Worm (Caenorhabditis elegans) whole organism, L1 larva: ENCODE measurements around the gene rme-6.

Experiments used
- aly-2 ChIP-seq: fragments of 150-350 bp; optimal IDR thresholded peaks from 2 replicates; lab custom pipeline; 2014; ENCODE audit warnings: missing biosample characterization, missing genetic modification characterization
- ces-1 ChIP-seq: fragments of 150-350 bp; optimal IDR thresholded peaks from 2 replicates; lab custom pipeline; 2014; ENCODE audit warnings: missing biosample characterization, missing genetic modification reagents, missing genetic modification characterization
- egl-13 ChIP-seq: sonication (generic microtip); optimal IDR thresholded peaks from 2 replicates; lab custom pipeline; 2016; ENCODE audit warnings: missing genotype, missing genetic modification reagents, missing genetic modification characterization, missing compliant biosample characterization
- egl-27 ChIP-seq, 2 experiments: fragments of 150-350 bp in 1 of 2; sonication (generic microtip); optimal IDR thresholded peaks; 3 replicates each; lab custom pipeline; 2017 to 2018; ENCODE audit warnings: missing biosample characterization in 2 of 2, missing genetic modification characterization in 2 of 2, missing genetic modification reagents in 2 of 2
- elt-2 ChIP-seq: sonication (generic microtip); optimal IDR thresholded peaks from 2 replicates; lab custom pipeline; 2016; ENCODE audit warnings: missing genetic modification characterization, mild to moderate bottlenecking, inconsistent platforms, missing compliant biosample characterization, missing genetic modification reagents
- lin-15B ChIP-seq: fragments of 150-350 bp; sonication (generic microtip); optimal IDR thresholded peaks from 3 replicates; lab custom pipeline; 2014; ENCODE audit warnings: missing biosample characterization, missing genetic modification characterization
- lin-39 ChIP-seq: fragments of 150-350 bp; optimal IDR thresholded peaks from 2 replicates; lab custom pipeline; 2014; ENCODE audit warnings: missing biosample characterization, missing genetic modification reagents, missing genetic modification characterization
- mep-1 ChIP-seq: fragments of 150-350 bp; optimal IDR thresholded peaks from 2 replicates; lab custom pipeline; 2014; ENCODE audit warnings: missing biosample characterization, missing genetic modification characterization
- nhr-28 ChIP-seq: fragments of 150-350 bp; optimal IDR thresholded peaks from 2 replicates; lab custom pipeline; 2014; ENCODE audit warnings: missing biosample characterization, missing genetic modification characterization
- nhr-90 ChIP-seq: sonication (generic microtip); optimal IDR thresholded peaks from 2 replicates; lab custom pipeline; 2016; ENCODE audit warnings: mild to moderate bottlenecking, missing genetic modification characterization, missing compliant biosample characterization; ENCODE audit not compliant: poor library complexity
- tbx-2 ChIP-seq: sonication (generic microtip); optimal IDR thresholded peaks from 2 replicates; lab custom pipeline; 2016; ENCODE audit warnings: missing genetic modification characterization, missing compliant biosample characterization
- unc-62 ChIP-seq: fragments of 150-350 bp; optimal IDR thresholded peaks from 2 replicates; lab custom pipeline; 2014; ENCODE audit warnings: missing biosample characterization, missing genetic modification reagents, missing genetic modification characterization
- unc-86 ChIP-seq: sonication (generic microtip); optimal IDR thresholded peaks from 2 replicates; lab custom pipeline; 2016; ENCODE audit warnings: missing genetic modification characterization, missing compliant biosample characterization

DNA sequence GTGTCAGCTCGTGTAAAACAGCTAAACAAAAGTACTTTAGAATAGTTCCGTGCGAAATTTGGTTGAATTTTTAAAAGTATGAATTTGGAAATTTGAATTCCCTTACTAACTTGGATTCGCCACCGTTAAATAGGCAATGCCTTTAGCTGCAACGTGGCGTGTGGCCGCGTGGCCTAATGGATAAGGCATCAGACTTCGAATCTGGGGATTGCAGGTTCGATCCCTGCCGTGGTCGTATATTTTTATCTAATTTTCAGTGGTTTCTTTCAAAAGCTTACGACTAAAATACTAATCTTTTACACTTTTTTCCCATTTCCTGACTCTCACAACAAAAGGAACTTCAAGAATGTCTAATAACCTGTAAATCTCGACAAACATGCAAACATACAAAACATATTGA lies 7.3 kb upstream of the rme-6 start:
- TF ChIP-seq mep-1 (tag; lab: Kevin White, UChicago) = no peak
- TF ChIP-seq egl-13 (tag; lab: Kevin White, UChicago) = no peak
- no peak for TF ChIP-seq tbx-2 (tag; lab: Kevin White, UChicago)
- TF ChIP-seq nhr-28 (tag; lab: Kevin White, UChicago) = no peak
- no peak for TF ChIP-seq unc-62 (GFP tag; lab: Kevin White, UChicago)
- TF ChIP-seq unc-86 = no peak
- TF ChIP-seq lin-15B (tag; lab: Kevin White, UChicago) = no peak
- no peak for TF ChIP-seq aly-2 (tag; lab: Kevin White, UChicago)
- no peak for TF ChIP-seq ces-1 (GFP tag; lab: Kevin White, UChicago)
- TF ChIP-seq egl-27 (tag; optimal IDR thresholded peaks at IDR 0.05; lab: Kevin White, UChicago) = no peak
- TF ChIP-seq lin-39 (tag; lab: Kevin White, UChicago) = no peak
- TF ChIP-seq elt-2 (tag; lab: Kevin White, UChicago) = no peak
- no peak for TF ChIP-seq nhr-90 (tag; lab: Kevin White, UChicago)
